Fruit fly (Drosophila melanogaster): Measurements from ENCODE around the gene Itpr.
A peak's percentile ranks its signal among the peaks of the same experiment; 100 is the strongest.

Itpr gene

dm6 chr3R:5565623-5566022 lies 48.7 kb downstream of the Itpr start (continued):
- TF ChIP-seq sim (GFP tag; IDR thresholded peaks at IDR 0.05) = peak; percentile 72
- TF ChIP-seq kah (GFP tag; optimal IDR thresholded peaks at IDR 0.05) = peak; percentile 36
- TF ChIP-seq Jarid2 (GFP tag; optimal IDR thresholded peaks at IDR 0.05) = no peak
- no peak for TF ChIP-seq Dip2 (GFP tag; IDR thresholded peaks at IDR 0.05)
- peak; percentile 75 for TF ChIP-seq CG3281 (GFP tag; optimal IDR thresholded peaks at IDR 0.05)
- TF ChIP-seq pzg (GFP tag; optimal IDR thresholded peaks at IDR 0.05) = peak; percentile 4
- TF ChIP-seq CG10321 (GFP tag; IDR thresholded peaks at IDR 0.05) = peak; percentile 41; the same call in 1 of the 2 replicates
- TF ChIP-seq abd-A (tag; optimal IDR thresholded peaks at IDR 0.05) = no peak
- TF ChIP-seq Atf-2 (GFP tag; optimal IDR thresholded peaks at IDR 0.05) = peak; percentile 32
- peak; percentile 76 for TF ChIP-seq Xbp1 (GFP tag; optimal IDR thresholded peaks at IDR 0.05)
- TF ChIP-seq NfI (GFP tag; optimal IDR thresholded peaks at IDR 0.05) = peak; percentile 81
- TF ChIP-seq B-H2 (GFP tag; optimal IDR thresholded peaks at IDR 0.05) = peak; percentile 45
- TF ChIP-seq croc (GFP tag; conservative IDR thresholded peaks at IDR 0.05) = peak; percentile 56; the same call in 2 of the 3 replicates
- TF ChIP-seq CG2678 (tag; optimal IDR thresholded peaks at IDR 0.05) = peak; percentile 87
- TF ChIP-seq CG43689 (GFP tag; IDR thresholded peaks at IDR 0.05) = peak; percentile 53; the same call in 1 of the 2 replicates
- TF ChIP-seq Lhr (GFP tag; optimal IDR thresholded peaks at IDR 0.05) = peak; percentile 30
- peak; percentile 55 for TF ChIP-seq Hand (GFP tag; optimal IDR thresholded peaks at IDR 0.05)
- peak; percentile 80 for TF ChIP-seq bcd (GFP tag; optimal IDR thresholded peaks at IDR 0.05)
- no peak for TF ChIP-seq trem (tag; optimal IDR thresholded peaks at IDR 0.05)
- peak; percentile 75 for TF ChIP-seq CG8388 (GFP tag; optimal IDR thresholded peaks at IDR 0.05)
- TF ChIP-seq tgo (GFP tag; IDR thresholded peaks at IDR 0.05) = peak; percentile 90
- TF ChIP-seq CG6689 (GFP tag; IDR thresholded peaks at IDR 0.05) = peak; percentile 85
- no peak for TF ChIP-seq Dfd (GFP tag; optimal IDR thresholded peaks at IDR 0.05)
- peak; percentile 52 for TF ChIP-seq CG12155 (GFP tag; optimal IDR thresholded peaks at IDR 0.05)
- TF ChIP-seq Gsc (GFP tag; IDR thresholded peaks at IDR 0.05) = 0 out of 2 replicates have a peak, but pooled peaks have one; percentile 35
- no peak for TF ChIP-seq knrl (GFP tag; IDR thresholded peaks at IDR 0.05; ENCODE audit: partially characterized antibody)
- peak; percentile 49; the same call in 1 of the 3 replicates for TF ChIP-seq CG11093 (GFP tag; IDR thresholded peaks at IDR 0.05)
- TF ChIP-seq CG12104 (GFP tag; optimal IDR thresholded peaks at IDR 0.05) = peak; percentile 24
- TF ChIP-seq crol (GFP tag; IDR thresholded peaks at IDR 0.05) = peak; percentile 39; the same call in 1 of the 2 replicates
- TF ChIP-seq ara (GFP tag; IDR thresholded peaks at IDR 0.05) = peak; percentile 83
- no peak for TF ChIP-seq CG10431 (GFP tag; optimal IDR thresholded peaks at IDR 0.05)
- peak; percentile 36 for TF ChIP-seq CG14965 (GFP tag; optimal IDR thresholded peaks at IDR 0.05; ENCODE audit: borderline replicate concordance)
- no peak for TF ChIP-seq wek (GFP tag; optimal IDR thresholded peaks at IDR 0.05)
- peak; percentile 72 for TF ChIP-seq CG18262 (tag; optimal IDR thresholded peaks at IDR 0.05)
- peak; percentile 77 for TF ChIP-seq Rx (GFP tag; IDR thresholded peaks at IDR 0.05)
- TF ChIP-seq mam (GFP tag; optimal IDR thresholded peaks at IDR 0.05) = peak; percentile 65
- no peak for TF ChIP-seq yki (optimal IDR thresholded peaks at IDR 0.05)
- TF ChIP-seq CG9215 (GFP tag; IDR thresholded peaks at IDR 0.05) = peak; percentile 66
- TF ChIP-seq CG18011 (GFP tag; optimal IDR thresholded peaks at IDR 0.05) = peak; percentile 61
- TF ChIP-seq Rfx (GFP tag; IDR thresholded peaks at IDR 0.05) = peak; percentile 93
- peak; percentile 82 for TF ChIP-seq Xrp1 (GFP tag; IDR thresholded peaks at IDR 0.05)
- TF ChIP-seq CG7372 (GFP tag; IDR thresholded peaks at IDR 0.05) = peak; percentile 60; the same call in 1 of the 2 replicates
- no peak for TF ChIP-seq tna (GFP tag; IDR thresholded peaks at IDR 0.05; ENCODE audit: partially characterized antibody)
- TF ChIP-seq Adf1 (GFP tag; IDR thresholded peaks at IDR 0.05) = peak; percentile 67
- peak; percentile 70; the same call in 1 of the 3 replicates for TF ChIP-seq sr (GFP tag; IDR thresholded peaks at IDR 0.05)
- peak; percentile 75; the same call in 1 of the 2 replicates for TF ChIP-seq CG9932 (GFP tag; IDR thresholded peaks at IDR 0.05)
- TF ChIP-seq wdn (GFP tag; IDR thresholded peaks at IDR 0.05) = peak; percentile 84; the same call in 1 of the 2 replicates
- TF ChIP-seq ftz-f1 (GFP tag; optimal IDR thresholded peaks at IDR 0.05) = no peak
- no peak for TF ChIP-seq pfk (GFP tag; optimal IDR thresholded peaks at IDR 0.05)
- TF ChIP-seq ase (GFP tag; IDR thresholded peaks at IDR 0.05) = peak; percentile 90
- peak; percentile 80 for TF ChIP-seq zf30C (GFP tag; optimal IDR thresholded peaks at IDR 0.05)
